Worm (Caenorhabditis elegans) whole organism, mixed stage, embryonic: ENCODE results near the gene ama-1.

Experiments
- ces-1 ChIP-seq: fragments of 150-350 bp; optimal IDR thresholded peaks from 2 replicates; lab custom pipeline; 2014; ENCODE audit warnings: missing biosample characterization, missing genetic modification reagents, missing genetic modification characterization
- lin-13 ChIP-seq: fragments of 150-350 bp; optimal IDR thresholded peaks from 2 replicates; lab custom pipeline; 2014; ENCODE audit warnings: missing biosample characterization, missing genetic modification characterization
- nhr-2 ChIP-seq: fragments of 150-350 bp; optimal IDR thresholded peaks from 2 replicates; lab custom pipeline; 2014; ENCODE audit warnings: missing biosample characterization, missing genetic modification characterization

DNA sequence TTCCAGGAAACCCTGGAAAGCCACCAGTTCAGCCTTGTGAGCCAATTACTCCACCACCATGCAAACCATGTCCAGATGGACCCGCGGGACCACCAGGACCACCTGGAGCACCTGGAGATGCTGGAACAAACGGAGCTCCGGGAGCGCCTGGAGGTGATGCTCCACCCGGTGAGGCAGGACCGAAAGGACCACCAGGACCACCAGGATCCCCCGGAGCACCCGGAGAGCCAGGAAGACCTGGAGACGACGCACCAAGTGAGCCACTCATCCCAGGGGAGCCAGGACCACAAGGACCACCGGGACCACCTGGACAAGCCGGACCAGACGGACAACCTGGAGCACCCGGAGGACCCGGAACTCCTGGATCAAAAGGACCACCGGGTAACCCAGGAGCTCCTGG is 16.8 kb downstream of the ama-1 start:
- TF ChIP-seq lin-13 (no peak), ces-1 (GFP tag; lab: Kevin White, UChicago) (no peak), nhr-2 (no peak)
